Fruit fly (Drosophila melanogaster): Measurements from ENCODE around the gene CG34165.

CG34165 gene

DNA sequence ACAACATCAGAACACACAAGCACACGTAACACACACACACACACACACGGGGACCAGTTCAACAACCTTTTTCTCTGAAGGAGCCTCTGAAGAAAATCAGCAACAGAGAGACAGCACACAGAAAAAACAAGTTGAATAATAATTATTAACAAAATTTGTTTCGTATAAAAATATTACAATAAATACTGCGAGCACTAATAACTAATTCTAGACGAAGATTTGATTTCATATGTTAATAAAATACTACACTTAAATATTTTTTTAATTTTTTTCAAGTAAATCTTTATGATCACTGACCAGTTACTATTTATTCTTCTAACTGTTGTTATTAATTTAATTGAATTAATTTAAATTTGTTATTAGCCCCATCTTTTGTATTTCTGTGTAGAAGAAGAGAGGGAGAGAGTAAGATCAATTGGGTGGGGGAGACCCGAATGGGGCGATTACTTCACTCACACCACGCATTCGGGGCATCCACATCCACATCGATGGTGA lies 38.9 kb upstream of the CG34165 start (continued):
- TF ChIP-seq CG14050 (GFP tag; IDR thresholded peaks at IDR 0.05) (no peak), Vsx1 (GFP tag; optimal IDR thresholded peaks at IDR 0.05) (peak; percentile 21), H2.0 (GFP tag; IDR thresholded peaks at IDR 0.05) (no peak), Bgb (GFP tag; IDR thresholded peaks at IDR 0.05; ENCODE audit: partially characterized antibody) (no peak), Camta (GFP tag; optimal IDR thresholded peaks at IDR 0.05) (no peak), CG1024 (GFP tag; IDR thresholded peaks at IDR 0.05) (no peak), sqz (GFP tag; optimal IDR thresholded peaks at IDR 0.05) (peak; percentile 62), CG11085 (GFP tag; IDR thresholded peaks at IDR 0.05) (0 out of 2 replicates have a peak, but pooled peaks have one; percentile 29), gsb (GFP tag; IDR thresholded peaks at IDR 0.05) (no peak), CG34422 (GFP tag; IDR thresholded peaks at IDR 0.05) (peak; percentile 45; the same call in 1 of the 3 replicates), stc (GFP tag; IDR thresholded peaks at IDR 0.05) (peak; percentile 55; the same call in 1 of the 2 replicates), Atf6 (GFP tag; IDR thresholded peaks at IDR 0.05) (no peak), Dref (GFP tag; IDR thresholded peaks at IDR 0.05) (no peak), Dip3 (GFP tag; optimal IDR thresholded peaks at IDR 0.05) (no peak), en (GFP tag; optimal IDR thresholded peaks at IDR 0.05) (no peak), CG14860 (GFP tag; IDR thresholded peaks at IDR 0.05; ENCODE audit: partially characterized antibody) (no peak), CG5180 (GFP tag; optimal IDR thresholded peaks at IDR 0.05) (peak; percentile 54), Ets97D (GFP tag; optimal IDR thresholded peaks at IDR 0.05) (no peak), dysf (GFP tag; IDR thresholded peaks at IDR 0.05) (peak; percentile 72; the same call in 2 of the 3 replicates), CkIIα-i1 (GFP tag; IDR thresholded peaks at IDR 0.05) (no peak), Neu2 (GFP tag; optimal IDR thresholded peaks at IDR 0.05; ENCODE audit: borderline replicate concordance) (no peak), danr (GFP tag; IDR thresholded peaks at IDR 0.05) (no peak), Pdp1 (GFP tag; optimal IDR thresholded peaks at IDR 0.05) (peak in 1 of 2 experiments; percentile 12), CG13775 (GFP tag; optimal IDR thresholded peaks at IDR 0.05) (peak; percentile 55), CG13123 (GFP tag; optimal IDR thresholded peaks at IDR 0.05) (no peak), CG7987 (GFP tag; optimal IDR thresholded peaks at IDR 0.05) (no peak), wor (GFP tag; IDR thresholded peaks at IDR 0.05) (peak; percentile 48), HHEX (GFP tag; optimal IDR thresholded peaks at IDR 0.05) (peak; percentile 37), bigmax (GFP tag; optimal IDR thresholded peaks at IDR 0.05) (no peak), grn (GFP tag; optimal IDR thresholded peaks at IDR 0.05) (no peak), HmgD (GFP tag; optimal IDR thresholded peaks at IDR 0.05) (no peak), CG9817 (tag; optimal IDR thresholded peaks at IDR 0.05) (peak; percentile 7), salm (tag; optimal IDR thresholded peaks at IDR 0.05) (peak; percentile 63), CG7556 (GFP tag; optimal IDR thresholded peaks at IDR 0.05) (peak; percentile 91), CG1602 (GFP tag; optimal IDR thresholded peaks at IDR 0.05) (peak; percentile 54), Elba2 (GFP tag; optimal IDR thresholded peaks at IDR 0.05) (no peak), ranshi (GFP tag; IDR thresholded peaks at IDR 0.05) (0 out of 2 replicates have a peak, but pooled peaks have one; percentile 65), lmd (GFP tag; IDR thresholded peaks at IDR 0.05) (no peak; the same call in 1 of the 2 replicates), D19A (tag; optimal IDR thresholded peaks at IDR 0.05) (peak; percentile 89), lola (GFP tag; optimal IDR thresholded peaks at IDR 0.05) (peak in 1 of 3 experiments; percentile 98), Taf1 (GFP tag; IDR thresholded peaks at IDR 0.05) (no peak), tgo (GFP tag; IDR thresholded peaks at IDR 0.05) (peak; percentile 71), nmo (GFP tag; optimal IDR thresholded peaks at IDR 0.05) (peak; percentile 97), sens (GFP tag) (peak; percentile 86), CG17568 (GFP tag; optimal IDR thresholded peaks at IDR 0.05) (no peak), Stat92E (GFP tag; optimal IDR thresholded peaks at IDR 0.05) (peak in 1 of 3 experiments; percentile 97), kay (GFP tag; optimal IDR thresholded peaks at IDR 0.05) (no peak), CG8944 (GFP tag; optimal IDR thresholded peaks at IDR 0.05) (no peak), PHDP (tag; optimal IDR thresholded peaks at IDR 0.05) (peak; percentile 82), seq (GFP tag; IDR thresholded peaks at IDR 0.05) (no peak), ro (GFP tag; IDR thresholded peaks at IDR 0.05) (peak; percentile 35; the same call in 1 of the 2 replicates)

Data from whole organism, embryonic.